Fruit fly (Drosophila melanogaster) whole organism, wandering third instar larva: ENCODE results near the gene ZC3H3.
A peak's percentile ranks its signal among the peaks of the same experiment; 100 is the strongest.

ENCODE experiments used
- Abd-B ChIP-seq: fragments of >200 bp; optimal IDR thresholded peaks from 2 replicates; lab custom pipeline; 2017; ENCODE audit warnings: missing biosample characterization, missing genetic modification characterization
- Dif ChIP-seq: fragments of 200-275, 200-300 bp; sonication (Bioruptor generic); optimal IDR thresholded peaks from 2 replicates; lab custom pipeline; 2018; ENCODE audit warnings: missing biosample characterization, missing genetic modification characterization; ENCODE audit not compliant: partially characterized antibody
- GATAd ChIP-seq: sonication (Bioruptor generic); optimal IDR thresholded peaks from 2 replicates; lab custom pipeline; 2016; ENCODE audit warnings: missing biosample characterization, missing genetic modification characterization
- Hnf4 ChIP-seq: fragments of 200-800 bp; sonication (Bioruptor generic); optimal IDR thresholded peaks from 2 replicates; lab custom pipeline; 2016; ENCODE audit warnings: missing biosample characterization, mild to moderate bottlenecking, missing genetic modification characterization
- Myc ChIP-seq: fragments of >200 bp; optimal IDR thresholded peaks from 2 replicates; lab custom pipeline; 2017
- Sp1 ChIP-seq: fragments of 200-800 bp; sonication (Bioruptor generic); optimal IDR thresholded peaks from 3 replicates; lab custom pipeline; 2019; ENCODE audit warnings: missing biosample characterization, mild to moderate bottlenecking, missing genetic modification characterization, moderate library complexity
- dl ChIP-seq, 2 experiments: fragments of 175-275, 200-275 bp in 1 of 2; fragments of 200-275 bp in 1 of 2; sonication (Bioruptor generic); optimal IDR thresholded peaks; lab custom pipeline; 2018; ENCODE audit warnings: mild to moderate bottlenecking in 2 of 2, missing biosample characterization in 2 of 2, missing genetic modification characterization in 2 of 2, moderate library complexity in 2 of 2; ENCODE audit not compliant: partially characterized antibody in 2 of 2, insufficient read depth in 1 of 2
- foxo ChIP-seq, 2 experiments: fragments of 200-800 bp; sonication (Bioruptor generic); optimal IDR thresholded peaks; 2 replicates in 1 of 2; 3 replicates in 1 of 2; lab custom pipeline; 2016 to 2017; ENCODE audit warnings: missing biosample characterization in 2 of 2, missing genetic modification characterization in 2 of 2
- pan ChIP-seq: fragments of >200 bp; optimal IDR thresholded peaks from 2 replicates; lab custom pipeline; 2017
- psq ChIP-seq: fragments of 200-800 bp; sonication (Bioruptor generic); optimal IDR thresholded peaks from 3 replicates; lab custom pipeline; 2017; ENCODE audit warnings: missing biosample characterization, mild to moderate bottlenecking, missing genetic modification characterization, moderate library complexity
- usp ChIP-seq: fragments of >200 bp; optimal IDR thresholded peaks from 2 replicates; lab custom pipeline; 2017; ENCODE audit warnings: missing biosample characterization, missing genetic modification characterization

DNA sequence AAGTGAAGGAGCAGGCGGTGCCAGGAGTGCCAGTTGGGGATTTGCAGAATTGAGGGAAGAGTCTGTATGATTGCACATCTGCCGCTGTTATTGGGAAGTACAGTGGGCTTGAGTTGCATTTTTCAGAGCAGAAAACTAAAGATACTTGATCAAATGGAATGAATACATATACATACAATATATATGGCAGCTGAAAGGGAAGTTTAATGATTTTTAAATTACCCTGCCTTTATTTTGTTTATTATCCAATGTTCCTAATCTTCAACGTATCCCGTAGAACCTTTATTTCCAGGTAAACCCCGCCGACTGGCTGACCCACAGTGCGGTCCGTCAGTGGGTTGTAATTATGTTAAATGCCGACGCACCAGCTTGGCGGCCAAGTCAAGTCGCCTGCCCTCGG is 28.6 kb downstream of the ZC3H3 start:
- TF ChIP-seq GATAd (GFP tag; lab: Kevin White, UChicago) = no peak
- TF ChIP-seq Abd-B = no peak
- TF ChIP-seq dl (GFP tag; optimal IDR thresholded peaks at IDR 0.05; lab: Kevin White, UChicago; ENCODE audit: insufficient read depth in 1 of 2, partially characterized antibody in 2 of 2) = no peak
- TF ChIP-seq psq (GFP tag; lab: Kevin White, UChicago) = no peak
- TF ChIP-seq foxo (GFP tag; optimal IDR thresholded peaks at IDR 0.05; lab: Kevin White, UChicago) = peak in 1 of 2 experiments; percentile 4
- TF ChIP-seq Sp1 (GFP tag; lab: Kevin White, UChicago) = no peak
- no peak for TF ChIP-seq pan (lab: Kevin White, UChicago)
- TF ChIP-seq usp (GFP tag; lab: Kevin White, UChicago) = no peak
- TF ChIP-seq Hnf4 (GFP tag; lab: Kevin White, UChicago) = no peak
- no peak for TF ChIP-seq Dif (GFP tag; lab: Kevin White, UChicago)
- no peak for TF ChIP-seq Myc (lab: Kevin White, UChicago)
